Worm (Caenorhabditis elegans) whole organism, early embryonic: ENCODE measurements around the gene vap-1.

Experiments
- B0310.2 ChIP-seq: sonication (generic microtip); optimal IDR thresholded peaks from 2 replicates; lab custom pipeline; 2016; ENCODE audit warnings: mild to moderate bottlenecking, missing genetic modification characterization, missing compliant biosample characterization
- F13C5.2 ChIP-seq: sonication (generic microtip); optimal IDR thresholded peaks from 2 replicates; lab custom pipeline; 2017; ENCODE audit warnings: mild to moderate bottlenecking, missing genetic modification characterization, inconsistent platforms, missing compliant biosample characterization
- aly-1 ChIP-seq: sonication (generic microtip); optimal IDR thresholded peaks from 2 replicates; lab custom pipeline; 2016; ENCODE audit warnings: missing genetic modification characterization, missing compliant biosample characterization
- ama-1 ChIP-seq: fragments of 150-350 bp; optimal IDR thresholded peaks from 2 replicates; lab custom pipeline; 2014
- ceh-13 ChIP-seq: fragments of 200-800 bp; sonication (Bioruptor generic); optimal IDR thresholded peaks from 2 replicates; lab custom pipeline; 2018; ENCODE audit warnings: mild to moderate bottlenecking, missing genetic modification characterization, missing compliant biosample characterization
- ceh-36 ChIP-seq: sonication (generic microtip); optimal IDR thresholded peaks from 2 replicates; lab custom pipeline; 2016; ENCODE audit warnings: missing genetic modification characterization, inconsistent platforms, missing compliant biosample characterization
- ets-7 ChIP-seq: sonication (generic microtip); optimal IDR thresholded peaks from 2 replicates; lab custom pipeline; 2016; ENCODE audit warnings: missing genotype, missing genetic modification characterization, missing compliant biosample characterization
- flt-1 ChIP-seq: fragments of 200-800 bp; sonication (Bioruptor generic); IDR thresholded peaks from 2 replicates; pipeline ENCODE4 v1.3.6; 2022; ENCODE audit warnings: missing genetic modification characterization, missing compliant biosample characterization
- hmbx-1 ChIP-seq: sonication (generic microtip); optimal IDR thresholded peaks from 2 replicates; lab custom pipeline; 2016; ENCODE audit warnings: mild to moderate bottlenecking, missing genetic modification characterization, missing compliant biosample characterization
- hmg-4 ChIP-seq: fragments of 200-800 bp; sonication (Bioruptor generic); optimal IDR thresholded peaks from 2 replicates; lab custom pipeline; 2018; ENCODE audit warnings: mild to moderate bottlenecking, missing genetic modification characterization, missing compliant biosample characterization
- hnd-1 ChIP-seq: sonication (generic microtip); optimal IDR thresholded peaks from 2 replicates; lab custom pipeline; 2016; ENCODE audit warnings: missing genetic modification characterization, missing compliant biosample characterization
- pes-1 ChIP-seq: fragments of 200-800 bp; sonication (Bioruptor generic); IDR thresholded peaks from 2 replicates; pipeline ENCODE4 v1.3.6; 2022; ENCODE audit warnings: missing genetic modification reagents, missing genetic modification characterization, missing compliant biosample characterization
- scrt-1 ChIP-seq: fragments of 200-800 bp; sonication (Bioruptor generic); IDR thresholded peaks from 2 replicates; pipeline ENCODE4 v1.3.6; 2022; ENCODE audit warnings: missing genetic modification characterization, missing compliant biosample characterization
- sea-1 ChIP-seq: fragments of 200-800 bp; sonication (Bioruptor generic); conservative IDR thresholded peaks from 2 replicates; pipeline ENCODE4 v1.3.6; 2022; ENCODE audit warnings: missing genetic modification characterization, missing compliant biosample characterization
- tbx-11 ChIP-seq: fragments of 200-800 bp; sonication (Bioruptor generic); IDR thresholded peaks from 2 replicates; pipeline ENCODE4 v1.3.6; 2022; ENCODE audit warnings: missing genetic modification characterization, missing compliant biosample characterization
- tbx-37 ChIP-seq: fragments of 200-800 bp; sonication (Bioruptor generic); conservative IDR thresholded peaks from 2 replicates; pipeline ENCODE4 v1.3.6; 2022; ENCODE audit warnings: missing genetic modification reagents, missing genetic modification characterization, missing compliant biosample characterization
- tra-4 ChIP-seq: sonication (generic microtip); optimal IDR thresholded peaks from 2 replicates; lab custom pipeline; 2017; ENCODE audit warnings: missing genetic modification characterization, missing compliant biosample characterization

vap-1 gene

ce11 chrX:17392182-17392581 lies 4.2 kb downstream of the vap-1 start:
- TF ChIP-seq B0310.2 (tag; lab: Kevin White, UChicago) (no peak), hmg-4 (GFP tag; lab: Kevin White, UChicago) (peak; percentile 60), ets-7 (tag; lab: Kevin White, UChicago) (no peak), ceh-13 (no peak), hmbx-1 (tag; lab: Kevin White, UChicago) (no peak), ama-1 (no peak), sea-1 (no peak), flt-1 (GFP tag; lab: Robert Waterston, UW) (no peak), F13C5.2 (tag; lab: Kevin White, UChicago) (peak; percentile 71), pes-1 (no peak), hnd-1 (no peak), tra-4 (tag; lab: Kevin White, UChicago) (no peak)

DNA sequence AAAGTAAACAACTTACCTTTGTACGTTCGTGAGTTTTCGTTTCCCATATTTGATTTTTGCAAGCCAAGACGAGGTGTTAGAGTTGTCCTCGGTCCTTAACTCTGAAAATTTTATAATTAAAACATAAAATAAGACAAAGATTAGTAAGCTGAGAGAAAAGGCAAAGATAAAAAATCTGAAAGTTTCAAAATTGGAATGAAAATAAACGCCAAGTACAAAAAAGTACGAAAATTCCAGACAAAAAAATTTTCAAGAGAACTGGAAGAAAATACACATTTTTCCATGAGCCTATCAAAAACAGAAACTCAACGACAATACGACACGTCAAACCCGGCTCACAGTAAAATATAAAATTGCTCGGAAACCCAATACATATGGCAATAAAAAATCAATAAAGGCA lies 4.8 kb downstream of the vap-1 start, which contains the start of gene F10D7.5:
Gene F10D7.5 (minus strand): TSS at position 101 of the 400 bp plus-strand sequence.
- TF ChIP-seq B0310.2 (tag; lab: Kevin White, UChicago) (no peak), scrt-1 (GFP tag; lab: Robert Waterston, UW) (no peak), tbx-11 (no peak), ama-1 (no peak)

ce11 chrX:17390531-17390930 lies 5.8 kb downstream of the vap-1 start:
- no peak for TF ChIP-seq hmg-4 (GFP tag; lab: Kevin White, UChicago)

- TF ChIP-seq hmg-4 (GFP tag; lab: Kevin White, UChicago) (no peak), F13C5.2 (tag; lab: Kevin White, UChicago) (no peak), ceh-36 (tag; lab: Kevin White, UChicago) (no peak), aly-1 (tag; lab: Kevin White, UChicago) (no peak), B0310.2 (tag; lab: Kevin White, UChicago) (no peak)
Observed at ce11 chrX:17386130-17386529, 10.2 kb downstream of the vap-1 start.

DNA sequence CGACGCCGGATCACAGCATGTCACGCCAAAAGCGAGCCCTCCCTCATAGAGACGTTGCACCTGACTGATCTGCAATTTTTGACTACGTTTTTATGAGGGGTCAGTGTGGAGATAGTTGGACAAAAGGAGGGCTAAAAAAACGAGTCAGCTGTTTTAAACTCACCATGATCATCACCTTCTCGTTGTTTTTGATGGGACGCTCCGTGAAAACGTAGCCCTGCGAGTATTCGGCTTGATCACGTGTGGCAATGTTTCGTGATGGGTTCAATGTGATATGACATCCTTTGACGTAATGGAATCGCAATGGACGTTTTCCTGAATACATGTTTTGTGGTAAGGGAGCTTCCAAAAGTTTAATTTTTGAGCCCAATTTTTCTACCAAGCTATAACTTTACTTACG lies 11.3 kb downstream of the vap-1 start:
- TF ChIP-seq tbx-37 (GFP tag; lab: Robert Waterston, UW): no peak
- no peak for TF ChIP-seq hnd-1

DNA sequence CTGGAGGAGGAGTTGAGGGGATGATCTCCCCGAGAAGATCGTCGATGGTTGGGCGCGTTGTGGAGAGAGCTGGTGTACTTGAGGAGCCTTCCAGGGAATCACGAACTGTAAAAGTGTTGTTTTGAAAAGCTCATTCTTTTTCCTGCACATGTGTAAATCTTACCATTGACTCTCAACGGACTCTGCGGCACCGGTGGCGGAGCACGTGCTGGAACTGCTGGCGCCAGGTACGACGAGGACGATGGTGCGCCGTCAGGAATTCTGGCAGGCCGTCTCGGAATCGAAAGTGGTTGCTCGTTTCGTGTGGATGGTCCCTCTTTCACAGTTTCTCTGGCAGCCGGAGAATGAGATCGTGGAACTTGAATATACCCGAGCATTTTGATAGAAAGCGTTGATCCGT lies 12.0 kb downstream of the vap-1 start:
- no peak for TF ChIP-seq ama-1
- no peak for TF ChIP-seq hmg-4 (GFP tag; lab: Kevin White, UChicago)
- no peak for TF ChIP-seq tbx-11
- TF ChIP-seq flt-1 (GFP tag; lab: Robert Waterston, UW): no peak

DNA sequence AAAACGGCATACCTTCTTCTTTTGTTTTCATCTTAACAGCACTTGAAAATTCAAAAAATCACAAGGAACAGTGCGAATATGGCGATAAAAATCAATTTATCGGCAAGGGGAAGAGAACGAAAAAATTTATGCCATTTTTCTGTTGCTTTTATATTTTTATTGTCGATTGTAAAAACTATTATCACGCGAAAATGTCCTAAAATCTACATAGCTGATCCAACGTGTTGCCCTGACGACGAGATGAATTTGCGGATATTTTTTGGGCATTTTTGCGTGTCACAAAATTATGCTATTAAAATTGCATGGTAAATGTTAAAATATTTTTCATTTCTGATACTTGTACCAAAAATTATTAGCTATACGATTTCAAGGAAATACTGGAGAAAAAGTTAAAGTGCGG lies 14.4 kb downstream of the vap-1 start, which contains the start of gene F10D7.4:
Gene F10D7.4 (minus strand): TSS at position 101 of the 400 bp plus-strand sequence.
- no peak for TF ChIP-seq tra-4 (tag; lab: Kevin White, UChicago)
- TF ChIP-seq sea-1: no peak
- no peak for TF ChIP-seq aly-1 (tag; lab: Kevin White, UChicago)

- TF ChIP-seq sea-1 (no peak), tra-4 (tag; lab: Kevin White, UChicago) (no peak), ets-7 (tag; lab: Kevin White, UChicago) (no peak), ceh-13 (no peak), ama-1 (no peak), F13C5.2 (tag; lab: Kevin White, UChicago) (no peak), ceh-36 (tag; lab: Kevin White, UChicago) (no peak), tbx-37 (GFP tag; lab: Robert Waterston, UW) (no peak), tbx-11 (no peak), hmg-4 (GFP tag; lab: Kevin White, UChicago) (no peak), pes-1 (no peak), hmbx-1 (tag; lab: Kevin White, UChicago) (no peak), flt-1 (GFP tag; lab: Robert Waterston, UW) (no peak), hnd-1 (no peak), aly-1 (tag; lab: Kevin White, UChicago) (no peak)
Observed at ce11 chrX:17379675-17380074, 16.7 kb downstream of the vap-1 start, which contains the start of gene F10D7.10. TSS of gene F10D7.10 (minus strand) at chrX:17379775.

DNA sequence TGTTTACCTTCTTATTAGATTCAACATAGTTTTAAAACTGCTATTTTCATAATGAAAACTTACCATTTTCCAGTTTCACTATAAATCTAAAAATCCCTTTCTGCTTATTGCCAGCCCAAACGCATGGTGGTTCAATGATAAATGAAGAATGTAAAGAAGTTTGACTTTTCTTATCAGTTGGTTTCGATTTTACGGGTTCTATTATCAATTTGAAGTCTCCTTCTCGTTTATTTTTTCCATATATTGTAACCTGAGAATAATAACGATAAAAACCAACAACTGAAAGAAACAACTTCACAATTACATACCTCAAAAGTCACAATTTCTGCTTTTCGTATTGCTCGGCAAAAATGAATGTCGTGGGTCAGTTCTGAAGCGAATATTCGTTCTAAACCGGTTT lies 17.4 kb downstream of the vap-1 start:
- TF ChIP-seq pes-1: no peak
- TF ChIP-seq ets-7 (tag; lab: Kevin White, UChicago): no peak
- TF ChIP-seq tra-4 (tag; lab: Kevin White, UChicago): no peak
- no peak for TF ChIP-seq tbx-11
- TF ChIP-seq tbx-37 (GFP tag; lab: Robert Waterston, UW): no peak
- TF ChIP-seq ama-1: no peak
- no peak for TF ChIP-seq flt-1 (GFP tag; lab: Robert Waterston, UW)
- TF ChIP-seq scrt-1 (GFP tag; lab: Robert Waterston, UW): no peak
- TF ChIP-seq aly-1 (tag; lab: Kevin White, UChicago): no peak
- no peak for TF ChIP-seq hmg-4 (GFP tag; lab: Kevin White, UChicago)
- TF ChIP-seq ceh-13: no peak
- TF ChIP-seq ceh-36 (tag; lab: Kevin White, UChicago): no peak
- no peak for TF ChIP-seq hmbx-1 (tag; lab: Kevin White, UChicago)
- no peak for TF ChIP-seq hnd-1
